Worm (Caenorhabditis elegans) whole organism, L4/young adult: ENCODE measurements around the gene cnt-1.

Source experiments
- dao-5 ChIP-seq: sonication (generic microtip); optimal IDR thresholded peaks from 2 replicates; lab custom pipeline; 2016; ENCODE audit warnings: missing genotype, missing genetic modification characterization, moderate library complexity, missing compliant biosample characterization
- him-1 ChIP-seq: sonication (generic microtip); optimal IDR thresholded peaks from 2 replicates; lab custom pipeline; 2016; ENCODE audit warnings: missing genotype, missing genetic modification reagents, missing genetic modification characterization, missing compliant biosample characterization

DNA sequence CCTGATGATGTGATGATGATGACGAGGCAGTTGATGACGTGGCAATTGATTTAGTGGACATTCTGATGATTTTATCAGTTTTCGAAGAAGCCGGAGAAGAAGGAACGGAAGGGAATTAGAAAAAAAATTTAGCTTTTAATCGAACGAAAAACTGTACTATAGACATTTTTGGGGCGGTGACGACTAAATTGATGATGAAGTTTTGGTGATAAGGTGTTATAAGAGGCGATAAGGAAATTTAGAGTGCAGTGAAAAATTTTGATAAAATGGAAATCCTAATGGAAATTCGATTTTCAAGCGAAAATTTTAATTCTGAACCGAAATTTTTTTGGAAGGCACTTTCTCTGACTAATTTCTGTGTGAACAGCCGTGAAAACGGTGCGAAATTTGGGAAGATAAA lies 8.7 kb downstream of the cnt-1 start:
- TF ChIP-seq him-1 (tag; lab: Kevin White, UChicago) (no peak), dao-5 (tag; lab: Kevin White, UChicago) (no peak)
